Worm (Caenorhabditis elegans) whole organism, L1 larva: ENCODE measurements around the gene Y54G2A.11.

Experiments used
- fos-1 ChIP-seq: fragments of 150-350 bp; optimal IDR thresholded peaks from 2 replicates; lab custom pipeline; 2014; ENCODE audit warnings: missing biosample characterization, missing genetic modification characterization
- xbp-1 ChIP-seq: sonication (generic microtip); optimal IDR thresholded peaks from 2 replicates; lab custom pipeline; 2016; ENCODE audit warnings: missing genetic modification characterization, missing compliant biosample characterization

ce11 chrIV:2803652-2804051, 32.1 kb upstream of the Y54G2A.11 start, which contains the start of gene Y54G2A.32:
- TF ChIP-seq xbp-1 (tag; lab: Kevin White, UChicago) = no peak
- no peak for TF ChIP-seq fos-1
